Fruit fly (Drosophila melanogaster): ENCODE data around the gene PolE1.

Gene PolE1

DNA sequence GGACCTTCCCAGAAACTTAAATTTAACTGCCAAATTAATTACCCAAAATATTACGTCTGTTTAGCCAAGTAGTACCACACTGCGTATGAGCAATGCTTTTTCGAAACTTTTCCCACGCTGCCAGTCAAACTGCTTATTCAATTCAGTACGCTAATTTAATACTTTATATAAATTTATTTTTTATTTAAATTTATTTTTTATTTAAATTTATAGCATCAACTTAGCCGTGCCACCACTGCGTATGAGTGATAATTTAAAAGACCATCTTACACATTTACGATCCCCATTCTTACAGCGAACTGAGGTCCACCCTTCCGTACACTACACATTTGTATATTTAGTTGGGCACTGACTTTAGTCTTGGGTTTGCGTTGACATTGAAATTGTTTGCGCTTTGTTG lies 12.4 kb upstream of the PolE1 start (continued):
- TF ChIP-seq CG16779 (GFP tag; IDR thresholded peaks at IDR 0.05) (no peak), H2.0 (GFP tag; IDR thresholded peaks at IDR 0.05) (peak; percentile 36), CG33557 (GFP tag; optimal IDR thresholded peaks at IDR 0.05) (no peak), slbo (GFP tag; IDR thresholded peaks at IDR 0.05) (peak; percentile 78), Vsx1 (GFP tag; optimal IDR thresholded peaks at IDR 0.05) (peak; percentile 58), CG7786 (GFP tag; optimal IDR thresholded peaks at IDR 0.05) (no peak), B-H1 (GFP tag; IDR thresholded peaks at IDR 0.05) (peak; percentile 33; the same call in 2 of the 3 replicates), CG8089 (GFP tag; optimal IDR thresholded peaks at IDR 0.05) (no peak), Atf-2 (GFP tag; optimal IDR thresholded peaks at IDR 0.05) (no peak), CG17802 (tag; optimal IDR thresholded peaks at IDR 0.05) (no peak), CG15514 (GFP tag; optimal IDR thresholded peaks at IDR 0.05) (peak; percentile 73), CG17186 (GFP tag; optimal IDR thresholded peaks at IDR 0.05) (no peak), eyg (GFP tag; optimal IDR thresholded peaks at IDR 0.05) (no peak), z (GFP tag; IDR thresholded peaks at IDR 0.05) (no peak), Tbp (GFP tag; optimal IDR thresholded peaks at IDR 0.05) (no peak), Pdp1 (GFP tag; optimal IDR thresholded peaks at IDR 0.05) (peak; percentile 1 to 48), CG6813 (GFP tag; optimal IDR thresholded peaks at IDR 0.05) (peak; percentile 82), Lpt (GFP tag; optimal IDR thresholded peaks at IDR 0.05) (no peak), sens-2 (GFP tag; IDR thresholded peaks at IDR 0.05) (no peak), hbn (GFP tag; IDR thresholded peaks at IDR 0.05; ENCODE audit: partially characterized antibody) (no peak), tup (GFP tag; optimal IDR thresholded peaks at IDR 0.05) (peak; percentile 64), bbx (GFP tag; IDR thresholded peaks at IDR 0.05; ENCODE audit: partially characterized antibody) (no peak), CG1602 (GFP tag; optimal IDR thresholded peaks at IDR 0.05) (peak; percentile 40), HLH54F (GFP tag; optimal IDR thresholded peaks at IDR 0.05) (no peak), Sry-δ (GFP tag; optimal IDR thresholded peaks at IDR 0.05) (no peak), ham (GFP tag; IDR thresholded peaks at IDR 0.05) (peak; percentile 47; the same call in 1 of the 2 replicates), lab (GFP tag; optimal IDR thresholded peaks at IDR 0.05) (peak; percentile 94), CG9932 (GFP tag; IDR thresholded peaks at IDR 0.05) (peak; percentile 74), sqz (GFP tag; optimal IDR thresholded peaks at IDR 0.05) (peak; percentile 34), sr (GFP tag; IDR thresholded peaks at IDR 0.05) (no peak), Scr (GFP tag; IDR thresholded peaks at IDR 0.05; ENCODE audit: partially characterized antibody) (no peak), seq (GFP tag; IDR thresholded peaks at IDR 0.05) (peak; percentile 76), nerfin-2 (GFP tag; IDR thresholded peaks at IDR 0.05; ENCODE audit: partially characterized antibody) (no peak), cas (GFP tag; IDR thresholded peaks at IDR 0.05) (peak; percentile 56), CG17328 (GFP tag; IDR thresholded peaks at IDR 0.05) (no peak), CG13424 (tag; optimal IDR thresholded peaks at IDR 0.05) (peak; percentile 79), CG5180 (GFP tag; optimal IDR thresholded peaks at IDR 0.05) (peak; percentile 31), CG10431 (GFP tag; optimal IDR thresholded peaks at IDR 0.05) (no peak), CG15011 (GFP tag; optimal IDR thresholded peaks at IDR 0.05) (peak; percentile 61), cato (GFP tag; optimal IDR thresholded peaks at IDR 0.05; ENCODE audit: borderline replicate concordance) (peak; percentile 15), tna (GFP tag; IDR thresholded peaks at IDR 0.05; ENCODE audit: partially characterized antibody) (no peak), crol (GFP tag; IDR thresholded peaks at IDR 0.05) (no peak), lmd (GFP tag; IDR thresholded peaks at IDR 0.05) (peak; percentile 77), Mes4 (GFP tag; optimal IDR thresholded peaks at IDR 0.05) (no peak), bcd (GFP tag; optimal IDR thresholded peaks at IDR 0.05) (peak; percentile 81), ttk (GFP tag; IDR thresholded peaks at IDR 0.05) (no peak), CG2120 (GFP tag; optimal IDR thresholded peaks at IDR 0.05) (peak; percentile 75), bab2 (GFP tag; optimal IDR thresholded peaks at IDR 0.05) (no peak), CG12155 (GFP tag; optimal IDR thresholded peaks at IDR 0.05) (peak; percentile 55), CG34376 (GFP tag; optimal IDR thresholded peaks at IDR 0.05) (peak; percentile 66), Chrac-16 (GFP tag; optimal IDR thresholded peaks at IDR 0.05) (peak; percentile 32)
